Fruit fly (Drosophila melanogaster) whole organism, prepupa: ENCODE data around the gene Mcm7.

Experiments used
- CG10631 ChIP-seq: fragments of 200-800 bp; sonication (Bioruptor generic); optimal IDR thresholded peaks from 2 replicates; lab custom pipeline; 2016; ENCODE audit warnings: missing biosample characterization, missing genetic modification characterization
- CG11294 ChIP-seq: fragments of 200-800 bp; sonication (Bioruptor generic); IDR thresholded peaks from 2 replicates; pipeline ENCODE4 v1.3.6; 2022; ENCODE audit warnings: missing biosample characterization, missing genetic modification characterization
- CG11762 ChIP-seq: fragments of 200-800 bp; sonication (Bioruptor generic); optimal IDR thresholded peaks from 3 replicates; lab custom pipeline; 2016; ENCODE audit warnings: missing biosample characterization, missing genetic modification characterization; ENCODE audit not compliant: insufficient read depth
- CG15336 ChIP-seq: fragments of 200-800 bp; sonication (Bioruptor generic); IDR thresholded peaks from 2 replicates; pipeline ENCODE4 v1.3.6; 2022; ENCODE audit warnings: missing biosample characterization, missing genetic modification characterization
- CG1621 ChIP-seq: fragments of 200-800 bp; sonication (Bioruptor generic); optimal IDR thresholded peaks from 3 replicates; lab custom pipeline; 2018; ENCODE audit warnings: missing biosample characterization, mild to moderate bottlenecking, missing genetic modification characterization
- CG16779 ChIP-seq: fragments of 200-800 bp; sonication (Bioruptor generic); optimal IDR thresholded peaks from 3 replicates; lab custom pipeline; 2017; ENCODE audit warnings: missing biosample characterization, mild to moderate bottlenecking, missing genetic modification characterization
- CG3032 ChIP-seq: fragments of 200-800 bp; optimal IDR thresholded peaks from 2 replicates; lab custom pipeline; 2019; ENCODE audit warnings: missing biosample characterization, mild to moderate bottlenecking, missing genetic modification characterization, moderate library complexity
- CG32006 ChIP-seq: fragments of 200-800 bp; sonication (Bioruptor generic); optimal IDR thresholded peaks from 3 replicates; lab custom pipeline; 2017; ENCODE audit warnings: missing biosample characterization, mild to moderate bottlenecking, missing genetic modification characterization
- CG34406 ChIP-seq: fragments of 200-800 bp; sonication (Bioruptor generic); optimal IDR thresholded peaks from 3 replicates; lab custom pipeline; 2016; ENCODE audit warnings: missing biosample characterization, missing genetic modification characterization
- CG3919 ChIP-seq: fragments of 200-800 bp; sonication (Bioruptor generic); optimal IDR thresholded peaks from 3 replicates; lab custom pipeline; 2016; ENCODE audit warnings: missing biosample characterization, missing genetic modification characterization
- CG6163 ChIP-seq: fragments of 200-800 bp; sonication (Bioruptor generic); IDR thresholded peaks from 3 replicates; pipeline ENCODE4 v1.3.6; 2022; ENCODE audit warnings: missing biosample characterization, missing genetic modification characterization
- CG6276 ChIP-seq: fragments of 200-800 bp; sonication (Bioruptor generic); optimal IDR thresholded peaks from 2 replicates; lab custom pipeline; 2017; ENCODE audit warnings: missing biosample characterization, mild to moderate bottlenecking, missing genetic modification characterization
- CG6808 ChIP-seq: fragments of 200-800 bp; sonication (Bioruptor generic); optimal IDR thresholded peaks from 3 replicates; lab custom pipeline; 2017; ENCODE audit warnings: missing biosample characterization, missing genetic modification characterization, mild to moderate bottlenecking, moderate library complexity, missing genetic modification reagents
- CG6854 ChIP-seq: fragments of 200-800 bp; sonication (Bioruptor generic); optimal IDR thresholded peaks from 2 replicates; lab custom pipeline; 2017; ENCODE audit warnings: missing biosample characterization, mild to moderate bottlenecking, missing genetic modification characterization
- CG7368 ChIP-seq: fragments of 200-800 bp; sonication (Bioruptor generic); optimal IDR thresholded peaks from 3 replicates; lab custom pipeline; 2016; ENCODE audit warnings: missing biosample characterization, missing genetic modification characterization
- CG8119 ChIP-seq: fragments of 200-800 bp; sonication (Bioruptor generic); IDR thresholded peaks from 3 replicates; pipeline ENCODE4 v1.3.6; 2022; ENCODE audit warnings: missing biosample characterization, missing genetic modification characterization
- CG8319 ChIP-seq: fragments of 200-800 bp; sonication (Bioruptor generic); optimal IDR thresholded peaks from 3 replicates; lab custom pipeline; 2016; ENCODE audit warnings: missing biosample characterization, missing genetic modification characterization
- CG8632 ChIP-seq: fragments of 200-800 bp; sonication (Bioruptor generic); optimal IDR thresholded peaks from 3 replicates; lab custom pipeline; 2016; ENCODE audit warnings: missing biosample characterization, missing genetic modification characterization
- CG9139 ChIP-seq: fragments of 200-800 bp; sonication (Bioruptor generic); optimal IDR thresholded peaks from 3 replicates; lab custom pipeline; 2017; ENCODE audit warnings: missing biosample characterization, mild to moderate bottlenecking, missing genetic modification characterization
- Eip75B ChIP-seq: fragments of 200-800 bp; sonication (Bioruptor generic); optimal IDR thresholded peaks from 3 replicates; lab custom pipeline; 2016; ENCODE audit warnings: missing biosample characterization, missing genetic modification characterization
- Eip78C ChIP-seq: fragments of 200-800 bp; sonication (Bioruptor generic); peaks from one replicate; lab custom pipeline; 2016; ENCODE audit warnings: missing biosample characterization, missing genetic modification characterization
- Hr38 ChIP-seq: sonication (Bioruptor generic); optimal IDR thresholded peaks from 2 replicates; lab custom pipeline; 2016; ENCODE audit warnings: missing biosample characterization, missing genetic modification characterization
- Hr39 ChIP-seq: fragments of 200-800 bp; sonication (Bioruptor generic); optimal IDR thresholded peaks from 2 replicates; lab custom pipeline; 2016; ENCODE audit warnings: missing biosample characterization, missing genetic modification characterization
- Hr4 ChIP-seq: fragments of 200-800 bp; sonication (Bioruptor generic); optimal IDR thresholded peaks from 3 replicates; lab custom pipeline; 2016; ENCODE audit warnings: missing biosample characterization, missing genetic modification characterization
- Met ChIP-seq: fragments of 200-800 bp; sonication (Bioruptor generic); optimal IDR thresholded peaks from 3 replicates; lab custom pipeline; 2016; ENCODE audit warnings: missing biosample characterization, missing genetic modification characterization
- OdsH ChIP-seq: fragments of 200-800 bp; sonication (Bioruptor generic); optimal IDR thresholded peaks from 3 replicates; lab custom pipeline; 2016; ENCODE audit warnings: missing biosample characterization, missing genetic modification characterization
- Sox102F ChIP-seq: fragments of 200-800 bp; sonication (Bioruptor generic); optimal IDR thresholded peaks from 2 replicates; lab custom pipeline; 2016; ENCODE audit warnings: missing biosample characterization, mild to moderate bottlenecking, missing genetic modification characterization
- Sox14 ChIP-seq: fragments of 200-800 bp; sonication (Bioruptor generic); optimal IDR thresholded peaks from 3 replicates; lab custom pipeline; 2016; ENCODE audit warnings: missing biosample characterization, missing genetic modification characterization
- Sox15 ChIP-seq: fragments of 200-800 bp; sonication (Bioruptor generic); optimal IDR thresholded peaks from 3 replicates; lab custom pipeline; 2016; ENCODE audit warnings: missing biosample characterization, missing genetic modification characterization
- achi ChIP-seq: fragments of 200-800 bp; sonication (Bioruptor generic); optimal IDR thresholded peaks from 3 replicates; lab custom pipeline; 2016; ENCODE audit warnings: missing biosample characterization, missing genetic modification characterization
- acj6 ChIP-seq: fragments of 200-800 bp; sonication (Bioruptor generic); optimal IDR thresholded peaks from 3 replicates; lab custom pipeline; 2016; ENCODE audit warnings: missing biosample characterization, missing genetic modification characterization
- cyc ChIP-seq: fragments of 200-800 bp; sonication (Bioruptor generic); optimal IDR thresholded peaks from 3 replicates; lab custom pipeline; 2016; ENCODE audit warnings: missing biosample characterization, missing genetic modification characterization
- dac ChIP-seq: fragments of 200-800 bp; sonication (Bioruptor generic); optimal IDR thresholded peaks from 2 replicates; lab custom pipeline; 2017; ENCODE audit warnings: missing biosample characterization, mild to moderate bottlenecking, missing genetic modification characterization
- esn ChIP-seq: fragments of 200-800 bp; sonication (Bioruptor generic); optimal IDR thresholded peaks from 2 replicates; lab custom pipeline; 2016; ENCODE audit warnings: missing biosample characterization, mild to moderate bottlenecking, missing genetic modification characterization, moderate library complexity
- fkh ChIP-seq: fragments of 200-800 bp; sonication (Bioruptor generic); optimal IDR thresholded peaks from 3 replicates; lab custom pipeline; 2017; ENCODE audit warnings: missing biosample characterization, mild to moderate bottlenecking, missing genetic modification characterization, moderate library complexity
- net ChIP-seq: fragments of 200-800 bp; sonication (Bioruptor generic); optimal IDR thresholded peaks from 3 replicates; lab custom pipeline; 2016; ENCODE audit warnings: missing biosample characterization, missing genetic modification characterization
- salr ChIP-seq, 2 experiments: fragments of 200-800 bp; sonication (Bioruptor generic); optimal IDR thresholded peaks; 3 replicates each; lab custom pipeline; 2016 to 2018; ENCODE audit warnings: missing biosample characterization in 2 of 2, missing genetic modification characterization in 2 of 2, mild to moderate bottlenecking in 1 of 2
- svp ChIP-seq: fragments of 200-800 bp; sonication (Bioruptor generic); peaks from one replicate; lab custom pipeline; 2016; ENCODE audit warnings: missing biosample characterization, missing genetic modification characterization
- vri ChIP-seq: fragments of 200-800 bp; sonication (Bioruptor generic); optimal IDR thresholded peaks from 3 replicates; lab custom pipeline; 2016; ENCODE audit warnings: missing biosample characterization, mild to moderate bottlenecking, missing genetic modification characterization

Gene Mcm7

DNA sequence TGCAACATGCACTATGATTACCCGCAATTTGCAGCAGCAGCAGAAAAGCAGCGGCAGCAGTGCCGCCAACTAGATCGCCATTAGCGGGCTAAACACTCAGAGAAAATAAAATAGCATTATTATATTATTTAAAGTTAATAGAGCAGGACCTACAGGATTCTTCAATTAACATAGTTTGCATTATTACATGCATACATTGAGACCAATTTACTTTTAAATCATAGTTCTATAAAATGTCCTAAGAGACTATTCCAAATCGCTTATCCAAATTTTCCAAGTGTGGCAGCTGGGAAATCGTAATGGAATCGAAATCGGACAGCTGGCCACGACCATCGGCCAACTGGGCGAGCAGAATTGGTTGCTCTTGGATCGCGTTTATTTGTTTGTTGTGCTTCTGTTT is 20.8 kb upstream of the Mcm7 start (continued):
- TF ChIP-seq CG1621 (tag; lab: Kevin White, UChicago) (peak; percentile 19), CG6163 (GFP tag; lab: Robert Waterston, UW) (peak; percentile 92), CG6808 (peak; percentile 67), CG10631 (peak; percentile 67), cyc (GFP tag; lab: Kevin White, UChicago) (peak; percentile 19), Sox15 (GFP tag; lab: Kevin White, UChicago) (no peak), Hr4 (GFP tag; lab: Kevin White, UChicago) (peak; percentile 84)

DNA sequence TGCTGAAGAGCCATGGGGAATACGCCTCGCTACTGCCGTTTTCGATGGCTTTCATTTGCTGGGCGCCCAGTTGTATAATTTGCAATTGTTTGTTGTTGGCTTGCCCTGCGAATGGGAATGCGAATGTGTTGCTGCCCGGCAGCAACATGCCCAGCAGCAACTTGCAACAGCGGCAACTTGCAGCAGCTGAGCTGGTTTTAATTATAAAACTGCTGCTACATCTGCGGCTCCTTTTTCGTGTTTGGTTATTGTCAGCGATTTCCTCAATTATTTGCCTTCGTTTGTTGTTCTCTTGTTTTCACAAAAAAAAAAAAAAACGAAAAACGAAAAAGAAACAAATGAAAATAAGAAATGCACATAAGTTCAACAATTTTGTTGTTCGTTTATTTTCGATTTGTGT is 20.4 kb upstream of the Mcm7 start:
- TF ChIP-seq Sox14 (GFP tag; lab: Kevin White, UChicago) (no peak), Hr39 (GFP tag; lab: Kevin White, UChicago) (no peak), esn (GFP tag; lab: Kevin White, UChicago) (no peak), Sox102F (GFP tag; lab: Kevin White, UChicago) (peak; percentile 36), CG7368 (GFP tag; lab: Kevin White, UChicago) (no peak), CG6854 (GFP tag; lab: Kevin White, UChicago) (peak; percentile 51), CG8632 (GFP tag; lab: Kevin White, UChicago) (no peak), CG15336 (no peak), CG11294 (GFP tag; lab: Robert Waterston, UW) (no peak), CG8119 (GFP tag; lab: Robert Waterston, UW) (no peak), CG16779 (tag; lab: Kevin White, UChicago) (no peak), CG3919 (no peak), CG34406 (GFP tag; lab: Kevin White, UChicago) (no peak), dac (GFP tag; lab: Kevin White, UChicago) (no peak), vri (no peak), svp (GFP tag; lab: Kevin White, UChicago) (peak; percentile 44), CG11762 (GFP tag; lab: Kevin White, UChicago) (no peak), salr (GFP tag; optimal IDR thresholded peaks at IDR 0.05; lab: Kevin White, UChicago) (no peak), cyc (GFP tag; lab: Kevin White, UChicago) (no peak), CG3032 (tag; lab: Kevin White, UChicago) (no peak), OdsH (GFP tag; lab: Kevin White, UChicago) (no peak), Met (GFP tag; lab: Kevin White, UChicago) (peak; percentile 8), CG1621 (tag; lab: Kevin White, UChicago) (no peak), acj6 (no peak), CG32006 (no peak), Eip78C (GFP tag; lab: Kevin White, UChicago) (no peak), CG9139 (GFP tag; lab: Kevin White, UChicago) (no peak), achi (GFP tag; lab: Kevin White, UChicago) (no peak), net (no peak)

DNA sequence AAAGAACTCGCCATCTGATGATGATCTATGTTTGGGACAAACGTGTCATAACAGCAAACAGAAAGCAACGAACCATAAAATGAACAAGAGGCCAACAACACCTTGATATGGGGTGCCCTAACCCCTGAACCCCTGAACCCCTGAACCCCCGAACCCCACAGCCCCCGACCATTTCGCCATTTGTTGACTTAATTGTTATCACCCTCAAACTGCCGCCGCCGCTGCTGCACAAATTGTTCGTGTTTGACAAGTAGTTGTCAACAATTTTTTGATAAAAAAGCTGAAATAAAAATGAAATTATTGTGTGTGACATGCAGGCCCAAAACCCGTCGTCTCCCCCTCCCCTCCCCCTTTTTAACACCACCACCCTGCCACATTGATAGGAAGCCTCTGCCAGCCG is 18.3 kb upstream of the Mcm7 start:
- peak; percentile 79 for TF ChIP-seq fkh (GFP tag; lab: Kevin White, UChicago)
- TF ChIP-seq CG6163 (GFP tag; lab: Robert Waterston, UW) = no peak
- no peak for TF ChIP-seq CG7368 (GFP tag; lab: Kevin White, UChicago)
- TF ChIP-seq Hr4 (GFP tag; lab: Kevin White, UChicago) = no peak
- TF ChIP-seq CG6854 (GFP tag; lab: Kevin White, UChicago) = no peak
- TF ChIP-seq, all 60 proteins: peak for 1

DNA sequence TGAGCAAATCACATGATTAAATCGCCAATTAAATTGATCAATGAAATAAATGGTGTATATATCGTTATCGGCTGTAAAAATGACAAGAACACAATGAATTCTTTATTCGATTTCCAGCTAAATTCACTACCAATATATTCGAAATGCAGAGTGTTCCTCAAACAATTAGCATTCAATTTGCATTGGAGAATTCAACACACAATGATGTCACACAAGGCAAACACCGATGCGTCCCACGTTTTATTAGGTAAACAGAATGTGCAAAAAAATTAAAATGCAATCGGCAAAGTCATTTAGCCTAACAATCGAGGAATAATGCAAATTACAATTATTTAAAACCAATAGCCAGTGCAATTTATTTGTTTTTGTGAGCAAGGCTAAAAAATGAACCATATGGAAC is 13.0 kb upstream of the Mcm7 start:
- TF ChIP-seq vri (peak; percentile 30), svp (GFP tag; lab: Kevin White, UChicago) (no peak)
- TF ChIP-seq, all 60 proteins: peak for 1

DNA sequence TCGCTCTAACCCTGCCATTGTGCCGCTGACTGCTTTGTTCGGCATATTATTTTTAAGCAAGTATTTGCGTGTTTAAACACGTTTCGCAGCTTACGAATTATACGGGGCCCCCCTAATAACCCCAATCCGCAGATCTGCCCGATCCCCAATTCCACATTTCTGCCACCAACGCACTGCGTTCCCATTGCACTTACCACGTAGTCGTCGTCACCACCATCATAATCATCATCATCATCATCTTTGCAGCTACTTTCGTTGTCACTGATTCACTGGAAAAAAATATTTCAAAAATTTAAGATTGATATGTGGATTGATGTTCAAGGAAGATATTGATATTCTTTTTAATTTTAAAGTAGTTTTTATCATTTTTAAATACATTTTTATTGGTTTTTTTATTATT is 11.9 kb upstream of the Mcm7 start:
- TF ChIP-seq Hr38 (no peak), CG8119 (GFP tag; lab: Robert Waterston, UW) (peak; percentile 57; the same call in 1 of the 3 replicates), CG32006 (no peak), Eip78C (GFP tag; lab: Kevin White, UChicago) (peak; percentile 72), CG6276 (no peak), CG10631 (peak; percentile 24), CG8632 (GFP tag; lab: Kevin White, UChicago) (no peak), CG3919 (peak; percentile 5), CG8319 (GFP tag; lab: Kevin White, UChicago) (no peak), Eip75B (peak; percentile 4)
